Worm (Caenorhabditis elegans): ENCODE data around the gene mrps-9.

- TF ChIP-seq unc-62 (GFP tag; optimal IDR thresholded peaks at IDR 0.05), result no peak
- TF ChIP-seq fos-1 (tag; optimal IDR thresholded peaks at IDR 0.05), result no peak
- no peak for TF ChIP-seq F13H6.1 (tag; optimal IDR thresholded peaks at IDR 0.05)
- no peak for TF ChIP-seq ceh-82 (tag; optimal IDR thresholded peaks at IDR 0.05)
- TF ChIP-seq nhr-12 (tag; optimal IDR thresholded peaks at IDR 0.05), result no peak
- TF ChIP-seq blmp-1 (tag; optimal IDR thresholded peaks at IDR 0.05; ENCODE audit: insufficient read depth), result no peak
- TF ChIP-seq lin-13 (GFP tag; optimal IDR thresholded peaks at IDR 0.05), result no peak
- no peak for TF ChIP-seq snpc-4 (tag; optimal IDR thresholded peaks at IDR 0.05)
- no peak for TF ChIP-seq nhr-237 (tag; optimal IDR thresholded peaks at IDR 0.05)
- no peak for TF ChIP-seq ztf-11 (tag; optimal IDR thresholded peaks at IDR 0.05)
- no peak for TF ChIP-seq mdl-1 (tag; optimal IDR thresholded peaks at IDR 0.05)
- TF ChIP-seq lin-11 (tag; optimal IDR thresholded peaks at IDR 0.05), result no peak
- TF ChIP-seq nhr-129 (tag; optimal IDR thresholded peaks at IDR 0.05), result no peak
Observed at ce11 chrIII:8247051-8247450, 18.8 kb upstream of the mrps-9 start, which contains the start of gene C02F5.13.
